Fruit fly (Drosophila melanogaster) whole organism, embryonic: Measurements from ENCODE around the gene VhaM9.7-c.
A peak's percentile ranks its signal among the peaks of the same experiment; 100 is the strongest.

ENCODE experiments used
- CG9609 ChIP-seq: fragments of 200-800 bp; sonication (Bioruptor generic); optimal IDR thresholded peaks from 3 replicates; lab custom pipeline; 2016; ENCODE audit warnings: missing biosample characterization, missing genetic modification characterization
- Dbx ChIP-seq: fragments of 200-800 bp; sonication (Bioruptor generic); IDR thresholded peaks from 3 replicates; pipeline ENCODE4 v1.3.6; 2022; ENCODE audit warnings: missing biosample characterization, missing genetic modification characterization
- MESR4 ChIP-seq: fragments of 200-800 bp; sonication (Bioruptor generic); optimal IDR thresholded peaks from 2 replicates; lab custom pipeline; 2018; ENCODE audit warnings: missing biosample characterization, mild to moderate bottlenecking, missing genetic modification characterization, moderate library complexity
- Nf-YC ChIP-seq: fragments of 200-800 bp; optimal IDR thresholded peaks from 3 replicates; lab custom pipeline; 2019; ENCODE audit warnings: missing biosample characterization, mild to moderate bottlenecking, missing genetic modification characterization, moderate library complexity
- inv ChIP-seq: fragments of 200-800 bp; sonication (Bioruptor generic); IDR thresholded peaks from 2 replicates; pipeline ENCODE4 v1.3.6; 2022; ENCODE audit warnings: missing biosample characterization, missing genetic modification characterization; ENCODE audit not compliant: partially characterized antibody
- ro ChIP-seq: fragments of 200-800 bp; sonication (Bioruptor generic); IDR thresholded peaks from 2 replicates; pipeline ENCODE4 v1.3.6; 2022; ENCODE audit warnings: missing biosample characterization, missing genetic modification characterization

DNA sequence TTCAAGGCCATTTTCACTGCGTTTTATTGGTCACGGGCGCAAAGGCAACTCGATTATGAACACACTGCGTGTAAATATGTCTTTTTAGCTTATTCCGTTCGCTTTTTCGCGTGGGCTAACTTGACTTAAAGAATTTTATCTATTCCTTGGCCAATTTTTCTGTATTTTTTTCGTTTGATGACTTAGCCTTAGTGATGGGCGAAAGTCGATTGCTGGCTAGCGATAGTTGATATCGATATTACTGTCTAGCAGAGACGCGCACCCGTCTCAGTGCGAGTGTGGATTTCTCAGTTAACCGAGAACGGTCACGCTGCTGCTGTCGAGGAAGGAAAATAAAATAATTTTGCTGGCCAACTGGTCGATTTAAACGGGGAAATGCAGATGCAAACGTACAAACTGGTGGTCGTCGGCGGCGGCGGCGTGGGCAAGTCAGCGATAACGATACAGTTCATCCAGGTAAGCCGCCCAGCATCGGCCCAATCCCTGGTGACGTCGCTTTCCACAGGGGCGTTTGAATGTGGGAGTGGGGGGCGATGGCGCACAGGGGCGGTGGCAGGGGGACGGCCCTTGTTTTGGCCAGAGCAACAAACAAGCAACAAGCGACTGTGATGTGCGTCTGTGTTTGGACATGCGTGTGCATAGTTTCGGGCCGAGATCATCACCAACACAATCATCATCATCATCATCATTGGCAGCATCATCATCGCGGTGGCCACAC, 47.7 kb downstream of the VhaM9.7-c start, which contains the start of the genes Rop and Ras64B:
- no peak for TF ChIP-seq ro (GFP tag; lab: Robert Waterston, UW)
- TF ChIP-seq Dbx (GFP tag; lab: Robert Waterston, UW) = peak; percentile 19; the same call in 1 of the 3 replicates
- peak; percentile 75 for TF ChIP-seq Nf-YC (tag; lab: Kevin White, UChicago)
- peak; percentile 99 for TF ChIP-seq MESR4 (GFP tag; lab: Kevin White, UChicago)
- TF ChIP-seq inv (GFP tag; lab: Robert Waterston, UW) = peak; percentile 79
- TF ChIP-seq CG9609 = no peak
